Fruit fly (Drosophila melanogaster): ENCODE data around the gene Tak1.

Tak1 gene

DNA sequence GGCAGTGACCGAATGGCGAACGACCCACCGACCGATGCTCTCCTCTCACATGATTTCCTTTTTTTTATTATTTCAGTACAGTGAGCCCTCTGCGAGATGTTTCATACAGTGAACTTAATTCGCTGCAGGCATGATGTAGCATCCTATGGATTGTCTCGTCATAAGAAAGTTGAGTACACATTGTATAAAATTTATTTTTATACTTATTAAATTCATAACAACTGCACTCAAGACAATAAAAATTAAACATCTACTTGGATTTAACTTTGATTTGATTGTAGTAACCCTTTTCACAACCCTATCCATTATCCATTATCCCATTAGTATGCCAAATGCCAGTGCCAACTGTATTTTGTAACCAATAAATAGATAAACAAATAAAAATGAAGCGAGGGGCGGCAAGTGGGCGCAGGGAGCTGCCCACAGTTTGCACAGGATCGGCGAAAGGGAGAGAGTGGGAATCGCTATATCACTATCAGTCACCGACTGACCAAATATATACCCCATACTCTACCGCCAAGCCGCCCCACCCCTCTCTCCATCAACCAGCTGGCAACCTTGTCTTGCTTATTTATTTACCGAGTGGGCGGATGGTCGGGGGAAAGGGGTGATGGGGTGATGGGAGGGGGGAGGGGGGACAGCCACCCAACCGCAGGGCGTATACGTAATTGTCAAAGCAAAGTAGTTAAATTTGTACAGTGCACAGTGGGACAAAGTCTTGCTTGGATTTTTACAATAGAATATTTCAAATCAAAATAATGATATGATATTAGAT is 41.8 kb downstream of the Tak1 start (continued):
- peak; percentile 49 for TF ChIP-seq fd59A (GFP tag; optimal IDR thresholded peaks at IDR 0.05)
- peak; percentile 59; the same call in 1 of the 2 replicates for TF ChIP-seq CG11294 (GFP tag; IDR thresholded peaks at IDR 0.05)
- no peak for TF ChIP-seq CG8319 (GFP tag; optimal IDR thresholded peaks at IDR 0.05)
- no peak for TF ChIP-seq Ets21C (GFP tag; optimal IDR thresholded peaks at IDR 0.05)
- no peak for TF ChIP-seq Hr38 (GFP tag; optimal IDR thresholded peaks at IDR 0.05)
- peak; percentile 44 for TF ChIP-seq lz (GFP tag; optimal IDR thresholded peaks at IDR 0.05)
- peak; percentile 62 for TF ChIP-seq CG3032 (tag; optimal IDR thresholded peaks at IDR 0.05)
- TF ChIP-seq CG15336 (GFP tag; IDR thresholded peaks at IDR 0.05) = peak; percentile 67
- TF ChIP-seq CG7368 (GFP tag; optimal IDR thresholded peaks at IDR 0.05) = peak; percentile 15
- TF ChIP-seq CG1621 (tag; optimal IDR thresholded peaks at IDR 0.05) = no peak
- peak; percentile 59 for TF ChIP-seq acj6 (GFP tag; optimal IDR thresholded peaks at IDR 0.05)
- no peak for TF ChIP-seq CG9139 (GFP tag; optimal IDR thresholded peaks at IDR 0.05)
- peak; percentile 24 for TF ChIP-seq Sox102F (GFP tag; optimal IDR thresholded peaks at IDR 0.05)
- no peak for TF ChIP-seq fd85E (GFP tag; optimal IDR thresholded peaks at IDR 0.05)
- TF ChIP-seq Met (GFP tag; optimal IDR thresholded peaks at IDR 0.05) = peak; percentile 24
- peak; percentile 60 for TF ChIP-seq Ets96B (tag; optimal IDR thresholded peaks at IDR 0.05)
- TF ChIP-seq achi (GFP tag; optimal IDR thresholded peaks at IDR 0.05) = peak; percentile 55
- TF ChIP-seq CG10669 (GFP tag; optimal IDR thresholded peaks at IDR 0.05) = peak; percentile 58
- TF ChIP-seq Sox15 (GFP tag; optimal IDR thresholded peaks at IDR 0.05) = no peak
- peak; percentile 38 for TF ChIP-seq net (GFP tag; optimal IDR thresholded peaks at IDR 0.05)
- TF ChIP-seq CG11762 (GFP tag; optimal IDR thresholded peaks at IDR 0.05; ENCODE audit: insufficient read depth) = peak; percentile 18
- TF ChIP-seq topi (GFP tag; optimal IDR thresholded peaks at IDR 0.05) = peak; percentile 41
- TF ChIP-seq Hr4 (GFP tag; optimal IDR thresholded peaks at IDR 0.05) = peak; percentile 60
- peak; percentile 52 for TF ChIP-seq Gug (GFP tag; IDR thresholded peaks at IDR 0.05)
- peak; percentile 42; the same call in 1 of the 3 replicates for TF ChIP-seq eg (GFP tag; IDR thresholded peaks at IDR 0.05)

DNA sequence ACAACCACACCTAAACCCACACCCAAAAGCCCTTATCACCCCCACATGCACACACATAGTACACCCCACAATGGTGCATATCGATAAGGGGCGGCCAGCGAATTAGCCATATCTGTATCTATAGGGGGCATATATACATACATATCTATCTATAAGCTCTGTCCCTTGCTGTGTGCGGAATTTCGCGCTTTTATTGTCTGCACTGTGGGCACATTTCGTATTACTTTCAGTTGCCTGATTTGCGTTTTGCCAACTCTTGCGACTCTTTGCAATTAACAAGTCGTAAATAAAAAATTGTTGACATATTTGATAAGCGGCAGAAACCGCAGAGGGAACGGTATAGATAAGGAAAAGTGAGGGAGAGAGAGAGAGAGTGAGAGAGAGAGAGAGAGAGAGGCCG is 43.3 kb downstream of the Tak1 start:
- peak; percentile 84 for TF ChIP-seq svp (GFP tag)
- TF ChIP-seq vri (GFP tag; optimal IDR thresholded peaks at IDR 0.05) = peak; percentile 65
- TF ChIP-seq CG9139 (GFP tag; optimal IDR thresholded peaks at IDR 0.05) = no peak
- no peak for TF ChIP-seq CG34406 (GFP tag; optimal IDR thresholded peaks at IDR 0.05)
- no peak for TF ChIP-seq CG31627 (GFP tag; optimal IDR thresholded peaks at IDR 0.05)
- peak; percentile 84 for TF ChIP-seq Eip93F (GFP tag; optimal IDR thresholded peaks at IDR 0.05)
- TF ChIP-seq net (GFP tag; optimal IDR thresholded peaks at IDR 0.05) = no peak
- no peak for TF ChIP-seq eg (GFP tag; IDR thresholded peaks at IDR 0.05)
- TF ChIP-seq fkh (GFP tag; optimal IDR thresholded peaks at IDR 0.05) = peak; percentile 44
- peak; percentile 58 for TF ChIP-seq Eip78C (GFP tag)
- TF ChIP-seq Sox102F (GFP tag; optimal IDR thresholded peaks at IDR 0.05) = no peak
- TF ChIP-seq CG6163 (GFP tag; IDR thresholded peaks at IDR 0.05) = no peak

DNA sequence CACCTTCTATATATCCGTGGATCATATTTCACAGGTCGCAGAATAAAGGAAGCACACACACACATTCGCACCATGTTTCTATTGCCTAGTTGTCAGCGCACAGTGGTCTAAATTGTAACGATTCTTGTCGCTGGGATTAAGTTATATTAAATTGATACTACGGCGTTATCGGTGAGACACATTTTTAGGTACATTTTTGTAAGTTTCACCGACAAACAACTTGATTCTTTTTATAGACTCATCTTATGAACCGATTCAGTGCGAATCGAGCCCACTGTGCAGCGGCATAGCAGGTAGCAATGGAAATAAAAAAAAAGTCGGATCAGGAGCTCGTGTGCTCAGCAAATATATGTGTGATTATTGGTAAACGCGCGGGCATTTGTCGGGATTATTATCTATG is 44.3 kb downstream of the Tak1 start:
- TF ChIP-seq Ets21C (GFP tag; optimal IDR thresholded peaks at IDR 0.05) (peak; percentile 72), CG11902 (GFP tag; optimal IDR thresholded peaks at IDR 0.05) (peak; percentile 48), CG3919 (GFP tag; optimal IDR thresholded peaks at IDR 0.05) (no peak), vri (GFP tag; optimal IDR thresholded peaks at IDR 0.05) (peak; percentile 76), esn (GFP tag; optimal IDR thresholded peaks at IDR 0.05) (peak; percentile 79), dac (GFP tag; optimal IDR thresholded peaks at IDR 0.05) (peak; percentile 71), Gug (GFP tag; IDR thresholded peaks at IDR 0.05) (peak; percentile 39; the same call in 1 of the 2 replicates), CG10669 (GFP tag; optimal IDR thresholded peaks at IDR 0.05) (no peak), acj6 (GFP tag; optimal IDR thresholded peaks at IDR 0.05) (peak; percentile 82), Lpt (GFP tag; optimal IDR thresholded peaks at IDR 0.05) (peak; percentile 74), dsx (GFP tag; optimal IDR thresholded peaks at IDR 0.05; ENCODE audit: poor library complexity, severe bottlenecking) (no peak), net (GFP tag; optimal IDR thresholded peaks at IDR 0.05) (peak; percentile 84), fd85E (GFP tag; optimal IDR thresholded peaks at IDR 0.05) (peak; percentile 1), eg (GFP tag; IDR thresholded peaks at IDR 0.05) (peak; percentile 69; the same call in 2 of the 3 replicates), CG8119 (GFP tag; IDR thresholded peaks at IDR 0.05) (peak; percentile 79), pdm3 (GFP tag; optimal IDR thresholded peaks at IDR 0.05) (peak; percentile 84), CG31627 (GFP tag; optimal IDR thresholded peaks at IDR 0.05) (peak; percentile 79), CG8319 (GFP tag; optimal IDR thresholded peaks at IDR 0.05) (peak; percentile 56), Smox (GFP tag; optimal IDR thresholded peaks at IDR 0.05) (peak; percentile 79), CG6163 (GFP tag; IDR thresholded peaks at IDR 0.05) (peak; percentile 87), achi (GFP tag; optimal IDR thresholded peaks at IDR 0.05) (peak; percentile 83), CG11294 (GFP tag; IDR thresholded peaks at IDR 0.05) (0 out of 2 replicates have a peak, but pooled peaks have one; percentile 49), CG11762 (GFP tag; optimal IDR thresholded peaks at IDR 0.05; ENCODE audit: insufficient read depth) (peak; percentile 59), topi (GFP tag; optimal IDR thresholded peaks at IDR 0.05) (peak; percentile 80), Ets96B (tag; optimal IDR thresholded peaks at IDR 0.05) (no peak), salr (GFP tag; optimal IDR thresholded peaks at IDR 0.05) (peak in 1 of 2 experiments; percentile 41), cyc (GFP tag; optimal IDR thresholded peaks at IDR 0.05) (peak; percentile 75), CG8632 (GFP tag; optimal IDR thresholded peaks at IDR 0.05) (peak; percentile 73)
